In the genomic region with DNA sequence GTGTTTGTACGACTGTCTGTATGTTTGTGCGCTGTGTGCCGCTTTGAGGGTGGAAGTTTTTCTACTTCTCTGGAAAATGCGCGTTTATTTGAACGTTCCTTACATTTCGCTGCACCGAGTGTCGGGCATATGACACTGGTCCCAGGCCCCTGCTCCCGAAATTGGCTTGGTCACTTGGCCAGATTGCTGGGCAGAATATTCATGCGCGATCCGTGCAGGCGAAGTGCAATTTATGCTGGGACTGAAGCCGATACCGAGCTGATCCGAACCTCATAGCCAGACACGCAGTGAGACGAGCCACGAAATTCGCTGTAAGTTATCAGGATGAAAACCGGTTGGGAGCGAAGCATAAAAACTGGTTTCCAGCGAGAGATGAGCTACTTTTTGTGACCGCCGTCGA, we compare ENCODE assay signal across 5 fruit fly cellular contexts.
TF ChIP-seq lines count a peak whose summit lies in the region.

No protein-coding gene starts in this region.

- no peak for TF ChIP-seq CTCF in whole organism, embryonic (GFP tag; optimal IDR thresholded peaks at IDR 0.05; lab: Kevin White, UChicago)

TF ChIP-seq in whole organism, adult, 20 proteins besides CTCF, POLR2A, EP300 and RAD21:
- no peak for TF ChIP-seq CG5204 (GFP tag; optimal IDR thresholded peaks at IDR 0.05; lab: Kevin White, UChicago)
- no peak for TF ChIP-seq cic (GFP tag; optimal IDR thresholded peaks at IDR 0.05; lab: Kevin White, UChicago)
- no peak for TF ChIP-seq Crg-1 (GFP tag; optimal IDR thresholded peaks at IDR 0.05; lab: Kevin White, UChicago)
- no peak for TF ChIP-seq CG7045 (GFP tag; optimal IDR thresholded peaks at IDR 0.05; lab: Kevin White, UChicago)
- peak; percentile 14 for TF ChIP-seq Hr96 (GFP tag; optimal IDR thresholded peaks at IDR 0.05; lab: Kevin White, UChicago)
- no peak for TF ChIP-seq bab1 (GFP tag; optimal IDR thresholded peaks at IDR 0.05; lab: Kevin White, UChicago)
TF ChIP-seq in whole organism, adult: peak in this region for 1.

TF ChIP-seq in whole organism, embryonic, 481 proteins besides CTCF, POLR2A, EP300 and RAD21 (continues in another document):
- TF ChIP-seq bbx (GFP tag; IDR thresholded peaks at IDR 0.05; lab: Robert Waterston, UW; ENCODE audit: partially characterized antibody) = 0 out of 2 replicates have a peak, but pooled peaks have one; percentile 20
- 0 out of 3 replicates have a peak, but pooled peaks have one; percentile 9 for TF ChIP-seq CG6175 (GFP tag; IDR thresholded peaks at IDR 0.05; lab: Robert Waterston, UW)
- 0 out of 2 replicates have a peak, but pooled peaks have one; percentile 6 for TF ChIP-seq E2f2 (GFP tag; IDR thresholded peaks at IDR 0.05; lab: Robert Waterston, UW)
- TF ChIP-seq Gug (GFP tag; IDR thresholded peaks at IDR 0.05; lab: Robert Waterston, UW) = peak; percentile 63; the same call in 3 of the 4 replicates
- peak; percentile 69 for TF ChIP-seq Ets65A (GFP tag; lab: Kevin White, UChicago)
- 0 out of 3 replicates have a peak, but pooled peaks have one; percentile 25 for TF ChIP-seq CG6791 (GFP tag; IDR thresholded peaks at IDR 0.05; lab: Robert Waterston, UW; ENCODE audit: partially characterized antibody)
- 0 out of 3 replicates have a peak, but pooled peaks have one; percentile 5 for TF ChIP-seq otp (GFP tag; IDR thresholded peaks at IDR 0.05; lab: Robert Waterston, UW)
- peak; percentile 70 for TF ChIP-seq Deaf1 (tag; optimal IDR thresholded peaks at IDR 0.05; lab: Kevin White, UChicago)
- no peak for TF ChIP-seq dati (GFP tag; IDR thresholded peaks at IDR 0.05; lab: Robert Waterston, UW)
- TF ChIP-seq CG2199 (GFP tag; IDR thresholded peaks at IDR 0.05; lab: Robert Waterston, UW) = 0 out of 3 replicates have a peak, but pooled peaks have one; percentile 52
- TF ChIP-seq kni (GFP tag; optimal IDR thresholded peaks at IDR 0.05; lab: Kevin White, UChicago) = peak; percentile 49
- peak; percentile 64 for TF ChIP-seq pros (GFP tag; optimal IDR thresholded peaks at IDR 0.05; lab: Kevin White, UChicago)
- peak; percentile 83 for TF ChIP-seq ci (GFP tag; IDR thresholded peaks at IDR 0.05; lab: Robert Waterston, UW)
- TF ChIP-seq CG5953 (GFP tag; IDR thresholded peaks at IDR 0.05; lab: Robert Waterston, UW) = 0 out of 2 replicates have a peak, but pooled peaks have one; percentile 43
- 0 out of 2 replicates have a peak, but pooled peaks have one; percentile 5 for TF ChIP-seq CG4730 (GFP tag; IDR thresholded peaks at IDR 0.05; lab: Robert Waterston, UW)
- peak; percentile 28; the same call in 1 of the 2 replicates for TF ChIP-seq slbo (GFP tag; IDR thresholded peaks at IDR 0.05; lab: Robert Waterston, UW)

TF ChIP-seq in whole organism, prepupa, 60 proteins besides CTCF, POLR2A, EP300 and RAD21:
- TF ChIP-seq CG16779 (tag; optimal IDR thresholded peaks at IDR 0.05; lab: Kevin White, UChicago) (no peak), Blimp-1 (GFP tag; optimal IDR thresholded peaks at IDR 0.05; lab: Kevin White, UChicago) (no peak), Eip93F (GFP tag; optimal IDR thresholded peaks at IDR 0.05; lab: Kevin White, UChicago) (no peak), Hr4 (GFP tag; optimal IDR thresholded peaks at IDR 0.05; lab: Kevin White, UChicago) (no peak), Ets21C (GFP tag; optimal IDR thresholded peaks at IDR 0.05; lab: Kevin White, UChicago) (no peak), dsx (GFP tag; optimal IDR thresholded peaks at IDR 0.05; lab: Kevin White, UChicago; ENCODE audit: poor library complexity, severe bottlenecking) (no peak), CG8319 (GFP tag; optimal IDR thresholded peaks at IDR 0.05; lab: Kevin White, UChicago) (no peak), CG6163 (GFP tag; IDR thresholded peaks at IDR 0.05; lab: Robert Waterston, UW) (peak; percentile 77), Gug (GFP tag; IDR thresholded peaks at IDR 0.05; lab: Robert Waterston, UW) (0 out of 2 replicates have a peak, but pooled peaks have one; percentile 30), Sox14 (GFP tag; optimal IDR thresholded peaks at IDR 0.05; lab: Kevin White, UChicago) (no peak), Sox102F (GFP tag; optimal IDR thresholded peaks at IDR 0.05; lab: Kevin White, UChicago) (no peak), Met (GFP tag; optimal IDR thresholded peaks at IDR 0.05; lab: Kevin White, UChicago) (no peak), CG11294 (GFP tag; IDR thresholded peaks at IDR 0.05; lab: Robert Waterston, UW) (peak; percentile 41; the same call in 1 of the 2 replicates)

TF ChIP-seq in whole organism, pupa, 21 proteins besides CTCF, POLR2A, EP300 and RAD21:
- TF ChIP-seq fd96Ca (GFP tag; IDR thresholded peaks at IDR 0.05; lab: Robert Waterston, UW) (peak; percentile 84), CG34367 (tag; optimal IDR thresholded peaks at IDR 0.05; lab: Kevin White, UChicago) (no peak), D1 (tag; optimal IDR thresholded peaks at IDR 0.05; lab: Kevin White, UChicago) (no peak), CG13204 (GFP tag; optimal IDR thresholded peaks at IDR 0.05; lab: Kevin White, UChicago) (no peak), CG12605 (GFP tag; IDR thresholded peaks at IDR 0.05; lab: Robert Waterston, UW) (0 out of 2 replicates have a peak, but pooled peaks have one; percentile 15), gl (tag; optimal IDR thresholded peaks at IDR 0.05; lab: Kevin White, UChicago) (no peak), CG14655 (GFP tag; optimal IDR thresholded peaks at IDR 0.05; lab: Kevin White, UChicago) (no peak), CG32121 (GFP tag; IDR thresholded peaks at IDR 0.05; lab: Robert Waterston, UW) (peak; percentile 40; the same call in 1 of the 2 replicates), Snoo (tag; optimal IDR thresholded peaks at IDR 0.05; lab: Kevin White, UChicago) (no peak), Ets98B (GFP tag; IDR thresholded peaks at IDR 0.05; lab: Robert Waterston, UW) (peak; percentile 78), CG8301 (tag; optimal IDR thresholded peaks at IDR 0.05; lab: Kevin White, UChicago) (no peak), rn (GFP tag; IDR thresholded peaks at IDR 0.05; lab: Robert Waterston, UW) (peak; percentile 6; the same call in 1 of the 2 replicates), EcR (GFP tag; optimal IDR thresholded peaks at IDR 0.05; lab: Kevin White, UChicago) (no peak), CG15710 (tag; optimal IDR thresholded peaks at IDR 0.05; lab: Kevin White, UChicago) (no peak), Pif1A (GFP tag; optimal IDR thresholded peaks at IDR 0.05; lab: Kevin White, UChicago) (no peak), CG9948 (tag; optimal IDR thresholded peaks at IDR 0.05; lab: Kevin White, UChicago) (no peak), CG10348 (GFP tag; IDR thresholded peaks at IDR 0.05; lab: Robert Waterston, UW) (no peak), Pif1B (GFP tag; optimal IDR thresholded peaks at IDR 0.05; lab: Kevin White, UChicago) (no peak), CG17806 (tag; optimal IDR thresholded peaks at IDR 0.05; lab: Kevin White, UChicago) (no peak), CG8159 (tag; optimal IDR thresholded peaks at IDR 0.05; lab: Kevin White, UChicago) (no peak), CG4496 (GFP tag; IDR thresholded peaks at IDR 0.05; lab: Robert Waterston, UW) (peak; percentile 82)
TF ChIP-seq in whole organism, pupa: peak in this region for 6.

TF ChIP-seq in whole organism, wandering third instar larva, 38 proteins besides CTCF, POLR2A, EP300 and RAD21:
- no peak for TF ChIP-seq Mio (GFP tag; optimal IDR thresholded peaks at IDR 0.05; lab: Kevin White, UChicago)
- TF ChIP-seq Dfd (GFP tag; optimal IDR thresholded peaks at IDR 0.05; lab: Kevin White, UChicago) = no peak
- TF ChIP-seq Vsx2 (GFP tag; optimal IDR thresholded peaks at IDR 0.05; lab: Kevin White, UChicago; ENCODE audit: partially characterized antibody) = peak; percentile 68
- TF ChIP-seq Hr83 (GFP tag; optimal IDR thresholded peaks at IDR 0.05; lab: Kevin White, UChicago; ENCODE audit: poor library complexity, severe bottlenecking) = peak; percentile 63
- TF ChIP-seq rgr (GFP tag; optimal IDR thresholded peaks at IDR 0.05; lab: Kevin White, UChicago) = no peak
- TF ChIP-seq sv (GFP tag; optimal IDR thresholded peaks at IDR 0.05; lab: Kevin White, UChicago) = no peak
- TF ChIP-seq Hnf4 (GFP tag; optimal IDR thresholded peaks at IDR 0.05; lab: Kevin White, UChicago) = no peak
- TF ChIP-seq brk (GFP tag; optimal IDR thresholded peaks at IDR 0.05; lab: Kevin White, UChicago) = no peak
- peak; percentile 63 for TF ChIP-seq Dif (GFP tag; optimal IDR thresholded peaks at IDR 0.05; lab: Kevin White, UChicago; ENCODE audit: partially characterized antibody)
- no peak for TF ChIP-seq tai (GFP tag; optimal IDR thresholded peaks at IDR 0.05; lab: Kevin White, UChicago)
- no peak for TF ChIP-seq Hr78 (GFP tag; optimal IDR thresholded peaks at IDR 0.05; lab: Kevin White, UChicago)
TF ChIP-seq in whole organism, wandering third instar larva: peak in this region for 3.
